Fruit fly (Drosophila melanogaster) whole organism, embryonic: ENCODE measurements around the gene eIF3i.

Source experiments
- Abd-B ChIP-seq: fragments of 200-800 bp; sonication (Bioruptor generic); optimal IDR thresholded peaks from 2 replicates; lab custom pipeline; 2018; ENCODE audit warnings: missing biosample characterization, mild to moderate bottlenecking, missing genetic modification characterization, moderate library complexity
- Aef1 ChIP-seq: fragments of 200-800 bp; sonication (Bioruptor generic); IDR thresholded peaks from 3 replicates; pipeline ENCODE4 v1.3.6; 2022; ENCODE audit warnings: missing biosample characterization, missing genetic modification characterization
- C15 ChIP-seq: fragments of 200-800 bp; sonication (Bioruptor generic); IDR thresholded peaks from 3 replicates; pipeline ENCODE4 v1.3.6; 2022; ENCODE audit warnings: missing biosample characterization, missing genetic modification characterization
- CG10147 ChIP-seq: fragments of 200-800 bp; sonication (Bioruptor generic); optimal IDR thresholded peaks from 2 replicates; lab custom pipeline; 2019; ENCODE audit warnings: missing biosample characterization, mild to moderate bottlenecking, missing genetic modification characterization, moderate library complexity
- CG12155 ChIP-seq: fragments of 200-800 bp; sonication (Bioruptor generic); optimal IDR thresholded peaks from 3 replicates; lab custom pipeline; 2016; ENCODE audit warnings: missing biosample characterization, missing genetic modification characterization
- CG12942 ChIP-seq: fragments of 200-800 bp; sonication (Bioruptor generic); optimal IDR thresholded peaks from 3 replicates; lab custom pipeline; 2016; ENCODE audit warnings: missing biosample characterization, missing genetic modification characterization
- CG13624 ChIP-seq: fragments of 200-800 bp; sonication (Bioruptor generic); optimal IDR thresholded peaks from 2 replicates; lab custom pipeline; 2016; ENCODE audit warnings: missing biosample characterization, missing genetic modification characterization
- CG14667 ChIP-seq: fragments of 200-800 bp; sonication (Bioruptor generic); IDR thresholded peaks from 2 replicates; pipeline ENCODE4 v1.3.6; 2022; ENCODE audit warnings: missing biosample characterization, missing genetic modification characterization
- CG17385 ChIP-seq: fragments of 200-800 bp; sonication (Bioruptor generic); optimal IDR thresholded peaks from 3 replicates; lab custom pipeline; 2018; ENCODE audit warnings: missing biosample characterization, mild to moderate bottlenecking, missing genetic modification characterization
- CG1792 ChIP-seq: fragments of 200-800 bp; sonication (Bioruptor generic); optimal IDR thresholded peaks from 2 replicates; lab custom pipeline; 2016; ENCODE audit warnings: missing biosample characterization, missing genetic modification characterization
- CG2116 ChIP-seq: fragments of 200-800 bp; sonication (Bioruptor generic); optimal IDR thresholded peaks from 3 replicates; lab custom pipeline; 2018; ENCODE audit warnings: missing biosample characterization, mild to moderate bottlenecking, missing genetic modification characterization
- CG30020 ChIP-seq: fragments of 200-800 bp; optimal IDR thresholded peaks from 2 replicates; lab custom pipeline; 2019; ENCODE audit warnings: missing biosample characterization, mild to moderate bottlenecking, missing genetic modification characterization, moderate library complexity
- CG34422 ChIP-seq: fragments of 200-800 bp; sonication (Bioruptor generic); IDR thresholded peaks from 3 replicates; pipeline ENCODE4 v1.3.6; 2022; ENCODE audit warnings: missing biosample characterization, missing genetic modification characterization
- CG4404 ChIP-seq: fragments of 200-800 bp; sonication (Bioruptor generic); IDR thresholded peaks from 2 replicates; pipeline ENCODE4 v1.3.6; 2022; ENCODE audit warnings: missing biosample characterization, missing genetic modification characterization
- CG7963 ChIP-seq: fragments of 200-800 bp; sonication (Bioruptor generic); IDR thresholded peaks from 3 replicates; pipeline ENCODE4 v1.3.6; 2022; ENCODE audit warnings: missing biosample characterization, missing genetic modification characterization; ENCODE audit not compliant: partially characterized antibody
- CG7987 ChIP-seq: fragments of 200-800 bp; sonication (Bioruptor generic); optimal IDR thresholded peaks from 2 replicates; lab custom pipeline; 2018; ENCODE audit warnings: missing biosample characterization, mild to moderate bottlenecking, missing genetic modification characterization, moderate library complexity
- CG8290 ChIP-seq, 3 experiments: fragments of 200-800 bp; sonication (Bioruptor generic); optimal IDR thresholded peaks; 2 replicates each; lab custom pipeline; 2016 to 2019; ENCODE audit warnings: missing biosample characterization in 3 of 3, missing genetic modification characterization in 3 of 3, mild to moderate bottlenecking in 2 of 3, moderate library complexity in 1 of 3
- CG8478 ChIP-seq: fragments of >200 bp; optimal IDR thresholded peaks from 2 replicates; lab custom pipeline; 2018
- CG9876 ChIP-seq: fragments of 200-800 bp; sonication (Bioruptor generic); optimal IDR thresholded peaks from 2 replicates; lab custom pipeline; 2016; ENCODE audit warnings: missing biosample characterization, missing genetic modification characterization
- CTCF ChIP-seq: fragments of 200-800 bp; sonication (Bioruptor generic); optimal IDR thresholded peaks from 2 replicates; lab custom pipeline; 2017; ENCODE audit warnings: missing biosample characterization, mild to moderate bottlenecking, missing genetic modification characterization, moderate library complexity
- CkIIα-i1 ChIP-seq: fragments of 200-800 bp; sonication (Bioruptor generic); IDR thresholded peaks from 2 replicates; pipeline ENCODE4 v1.3.6; 2022; ENCODE audit warnings: missing biosample characterization, missing genetic modification characterization
- Deaf1 ChIP-seq: fragments of 200-800 bp; optimal IDR thresholded peaks from 3 replicates; lab custom pipeline; 2019; ENCODE audit warnings: missing biosample characterization, mild to moderate bottlenecking, missing genetic modification characterization, moderate library complexity
- Dip2 ChIP-seq: fragments of 200-800 bp; sonication (Bioruptor generic); IDR thresholded peaks from 2 replicates; pipeline ENCODE4 v1.3.6; 2022; ENCODE audit warnings: missing biosample characterization, missing genetic modification characterization
- Dll ChIP-seq: fragments of 200-800 bp; sonication (Bioruptor generic); IDR thresholded peaks from 4 replicates; pipeline ENCODE4 v1.3.6; 2022; ENCODE audit warnings: missing biosample characterization, missing genetic modification characterization; ENCODE audit not compliant: partially characterized antibody
- Ets97D ChIP-seq: fragments of 200-800 bp; sonication (Bioruptor generic); optimal IDR thresholded peaks from 3 replicates; lab custom pipeline; 2016; ENCODE audit warnings: missing biosample characterization, missing genetic modification characterization
- Hmx ChIP-seq: fragments of 200-800 bp; sonication (Bioruptor generic); optimal IDR thresholded peaks from 2 replicates; lab custom pipeline; 2016; ENCODE audit warnings: missing biosample characterization, missing genetic modification characterization
- Max ChIP-seq: fragments of 200-800 bp; sonication (Bioruptor generic); optimal IDR thresholded peaks from 2 replicates; lab custom pipeline; 2016; ENCODE audit warnings: missing biosample characterization, mild to moderate bottlenecking, missing genetic modification characterization
- NK7.1 ChIP-seq: fragments of 200-800 bp; sonication (Bioruptor generic); optimal IDR thresholded peaks from 3 replicates; lab custom pipeline; 2016; ENCODE audit warnings: missing biosample characterization, missing genetic modification characterization
- ems ChIP-seq: fragments of 200-800 bp; sonication (Bioruptor generic); optimal IDR thresholded peaks from 3 replicates; lab custom pipeline; 2016; ENCODE audit warnings: missing biosample characterization, missing genetic modification characterization
- eve ChIP-seq, 2 experiments: fragments of >200 bp; optimal IDR thresholded peaks; 2 replicates each; lab custom pipeline; 2017; ENCODE audit warnings: missing biosample characterization in 2 of 2, missing genetic modification characterization in 2 of 2
- ewg ChIP-seq: fragments of 200-800 bp; sonication (Bioruptor generic); optimal IDR thresholded peaks from 3 replicates; lab custom pipeline; 2017; ENCODE audit warnings: mild to moderate bottlenecking, missing biosample characterization, missing genetic modification reagents, missing genetic modification characterization
- gfzf ChIP-seq: fragments of 200-800 bp; sonication (Bioruptor generic); optimal IDR thresholded peaks from 2 replicates; lab custom pipeline; 2016; ENCODE audit warnings: missing biosample characterization, mild to moderate bottlenecking, missing genetic modification characterization, moderate library complexity
- grn ChIP-seq: fragments of 200-800 bp; sonication (Bioruptor generic); optimal IDR thresholded peaks from 3 replicates; lab custom pipeline; 2017; ENCODE audit warnings: missing biosample characterization, missing genetic modification characterization
- hbn ChIP-seq: fragments of 200-800 bp; sonication (Bioruptor generic); IDR thresholded peaks from 2 replicates; pipeline ENCODE4 v1.3.6; 2022; ENCODE audit warnings: missing biosample characterization, missing genetic modification characterization; ENCODE audit not compliant: partially characterized antibody
- jigr1 ChIP-seq: fragments of 200-800 bp; sonication (Bioruptor generic); IDR thresholded peaks from 3 replicates; pipeline ENCODE4 v1.3.6; 2022; ENCODE audit warnings: missing biosample characterization, missing genetic modification characterization
- lab ChIP-seq: fragments of 200-800 bp; sonication (Bioruptor generic); optimal IDR thresholded peaks from 3 replicates; lab custom pipeline; 2017; ENCODE audit warnings: missing biosample characterization, missing genetic modification characterization, mild to moderate bottlenecking, moderate library complexity, missing genetic modification reagents
- lmd ChIP-seq: fragments of 200-800 bp; sonication (Bioruptor generic); IDR thresholded peaks from 2 replicates; pipeline ENCODE4 v1.3.6; 2022; ENCODE audit warnings: missing biosample characterization, missing genetic modification characterization
- mam ChIP-seq: fragments of 200-800 bp; sonication (Bioruptor generic); optimal IDR thresholded peaks from 3 replicates; lab custom pipeline; 2016; ENCODE audit warnings: missing biosample characterization, missing genetic modification characterization
- nmo ChIP-seq: fragments of 200-800 bp; sonication (Bioruptor generic); optimal IDR thresholded peaks from 2 replicates; lab custom pipeline; 2018; ENCODE audit warnings: missing biosample characterization, mild to moderate bottlenecking, missing genetic modification characterization, moderate library complexity
- oc ChIP-seq: fragments of 200-800 bp; sonication (Bioruptor generic); optimal IDR thresholded peaks from 2 replicates; lab custom pipeline; 2018; ENCODE audit warnings: missing biosample characterization, mild to moderate bottlenecking, missing genetic modification characterization, moderate library complexity
- otp ChIP-seq: fragments of 200-800 bp; sonication (Bioruptor generic); IDR thresholded peaks from 3 replicates; pipeline ENCODE4, ENCODE4 v1.3.6; 2022; ENCODE audit warnings: missing biosample characterization, missing genetic modification characterization
- pan ChIP-seq, 4 experiments: fragments of >200 bp in 3 of 4; fragments of 200-800 bp in 1 of 4; sonication (Bioruptor generic) in 1 of 4; optimal IDR thresholded peaks in 3 of 4; IDR thresholded peaks in 1 of 4; 2 replicates each; pipeline versions ENCODE4 v1.3.6 to Lab custom; 2017 to 2022; ENCODE audit warnings: missing biosample characterization in 2 of 4, missing genetic modification characterization in 2 of 4, mixed read lengths in 1 of 4
- phol ChIP-seq: fragments of 200-800 bp; sonication (Bioruptor generic); optimal IDR thresholded peaks from 3 replicates; lab custom pipeline; 2018; ENCODE audit warnings: missing biosample characterization, mild to moderate bottlenecking, missing genetic modification characterization, moderate library complexity
- pita ChIP-seq: fragments of 200-800 bp; sonication (Bioruptor generic); optimal IDR thresholded peaks from 2 replicates; lab custom pipeline; 2017; ENCODE audit warnings: missing biosample characterization, mild to moderate bottlenecking, missing genetic modification characterization
- sqz ChIP-seq: fragments of 200-800 bp; sonication (Bioruptor generic); optimal IDR thresholded peaks from 3 replicates; lab custom pipeline; 2018; ENCODE audit warnings: missing biosample characterization, mild to moderate bottlenecking, missing genetic modification characterization
- trem ChIP-seq: fragments of 200-800 bp; optimal IDR thresholded peaks from 3 replicates; lab custom pipeline; 2019; ENCODE audit warnings: missing biosample characterization, mild to moderate bottlenecking, missing genetic modification characterization, moderate library complexity
- tx ChIP-seq: fragments of 200-800 bp; sonication (Bioruptor generic); optimal IDR thresholded peaks from 2 replicates; lab custom pipeline; 2016; ENCODE audit warnings: missing biosample characterization, missing genetic modification characterization
- unpg ChIP-seq: fragments of 200-800 bp; sonication (Bioruptor generic); optimal IDR thresholded peaks from 3 replicates; lab custom pipeline; 2018; ENCODE audit warnings: missing biosample characterization, mild to moderate bottlenecking, missing genetic modification characterization, moderate library complexity
- vnd ChIP-seq: fragments of 200-800 bp; sonication (Bioruptor generic); IDR thresholded peaks from 3 replicates; pipeline ENCODE4 v1.3.6; 2022; ENCODE audit warnings: missing biosample characterization, missing genetic modification characterization; ENCODE audit not compliant: partially characterized antibody
- zfh2 ChIP-seq: fragments of 200-800 bp; sonication (Bioruptor generic); optimal IDR thresholded peaks from 2 replicates; lab custom pipeline; 2016; ENCODE audit warnings: missing biosample characterization, missing genetic modification characterization

The eIF3i gene

DNA sequence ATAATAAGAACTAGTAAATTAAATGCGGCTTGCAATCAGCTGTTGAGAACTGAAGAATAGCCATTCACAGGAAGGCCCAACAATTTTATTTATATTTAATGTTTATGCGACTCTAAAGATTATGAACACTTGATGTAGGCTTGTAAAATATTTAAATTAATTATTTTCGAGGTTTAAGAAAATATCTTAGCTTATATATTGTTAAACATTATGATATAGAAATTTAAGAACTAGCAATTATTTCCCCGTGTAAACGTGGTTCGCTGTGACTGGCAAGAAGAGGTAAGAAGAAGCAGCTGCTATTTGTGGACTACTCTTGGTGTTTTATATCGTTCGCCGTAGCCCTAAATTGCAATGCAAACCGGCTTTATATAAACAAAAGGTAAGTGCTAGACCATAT lies 22.3 kb downstream of the eIF3i start, which contains the start of the genes mRpL24 and betaggt-I (continued):
- TF ChIP-seq CG12942 (GFP tag; lab: Kevin White, UChicago) (peak; percentile 95), oc (tag; lab: Kevin White, UChicago) (peak; percentile 95), eve (GFP tag; optimal IDR thresholded peaks at IDR 0.05; lab: Kevin White, UChicago) (no peak), CG10147 (peak; percentile 96), zfh2 (GFP tag; lab: Kevin White, UChicago) (peak; percentile 87), Dll (GFP tag; lab: Robert Waterston, UW) (0 out of 4 replicates have a peak, but pooled peaks have one; percentile 25), otp (GFP tag; lab: Robert Waterston, UW) (peak; percentile 95), CG17385 (GFP tag; lab: Kevin White, UChicago) (peak; percentile 99), CTCF (GFP tag; lab: Kevin White, UChicago) (no peak), NK7.1 (GFP tag; lab: Kevin White, UChicago) (peak; percentile 35), C15 (GFP tag; lab: Robert Waterston, UW) (peak; percentile 70; the same call in 1 of the 3 replicates), ewg (GFP tag; lab: Kevin White, UChicago) (peak; percentile 91), tx (GFP tag; lab: Kevin White, UChicago) (peak; percentile 74), ems (GFP tag; lab: Kevin White, UChicago) (peak; percentile 57), CG30020 (peak; percentile 85), CG7963 (GFP tag; lab: Robert Waterston, UW) (no peak), trem (tag; lab: Kevin White, UChicago) (peak; percentile 95), mam (GFP tag; lab: Kevin White, UChicago) (peak; percentile 83), CG2116 (GFP tag; lab: Kevin White, UChicago) (peak; percentile 85), pita (GFP tag; lab: Kevin White, UChicago) (no peak), CG34422 (GFP tag; lab: Robert Waterston, UW) (peak; percentile 98), Ets97D (GFP tag; lab: Kevin White, UChicago) (peak; percentile 61), CG14667 (GFP tag; lab: Robert Waterston, UW) (peak; percentile 93), CG12155 (GFP tag; lab: Kevin White, UChicago) (peak; percentile 94), nmo (GFP tag; lab: Kevin White, UChicago) (peak; percentile 99), vnd (GFP tag; lab: Robert Waterston, UW) (no peak), Abd-B (GFP tag; lab: Kevin White, UChicago) (peak; percentile 96), Deaf1 (peak; percentile 81), jigr1 (GFP tag; lab: Robert Waterston, UW) (peak; percentile 67; the same call in 2 of the 3 replicates), CG13624 (GFP tag; lab: Kevin White, UChicago) (peak; percentile 64), grn (GFP tag; lab: Kevin White, UChicago) (peak; percentile 56), CG8478 (lab: Kevin White, UChicago) (no peak), gfzf (GFP tag; lab: Kevin White, UChicago) (no peak), CkIIα-i1 (GFP tag; lab: Robert Waterston, UW) (peak; percentile 64; the same call in 1 of the 2 replicates), hbn (no peak), CG4404 (GFP tag; lab: Robert Waterston, UW) (peak; percentile 85), phol (tag; lab: Kevin White, UChicago) (peak; percentile 98), sqz (GFP tag; lab: Kevin White, UChicago) (no peak), pan (optimal IDR thresholded peaks at IDR 0.05; lab: Kevin White, UChicago) (no peak), pan (GFP tag; optimal IDR thresholded peaks at IDR 0.05 in 1 of 2, IDR thresholded peaks at IDR 0.05 in 1 of 2) (peak in 1 of 2 experiments; percentile 99), lab (GFP tag; lab: Kevin White, UChicago) (peak; percentile 97), Hmx (GFP tag; lab: Kevin White, UChicago) (peak; percentile 80), unpg (GFP tag; lab: Kevin White, UChicago) (peak; percentile 98), CG1792 (peak; percentile 62), Aef1 (GFP tag; lab: Robert Waterston, UW) (peak; percentile 94), CG8290 (GFP tag; optimal IDR thresholded peaks at IDR 0.05; lab: Kevin White, UChicago) (peak; percentile 84), CG8290 (tag; optimal IDR thresholded peaks at IDR 0.05; lab: Kevin White, UChicago) (peak; percentile 9 to 74), lmd (GFP tag; lab: Robert Waterston, UW) (peak; percentile 95), Max (peak; percentile 94), CG7987 (GFP tag; lab: Kevin White, UChicago) (peak; percentile 91), CG9876 (GFP tag; lab: Kevin White, UChicago) (peak; percentile 71), Dip2 (peak; percentile 51; the same call in 1 of the 2 replicates)
